Fruit fly (Drosophila melanogaster) whole organism, embryonic: Measurements from ENCODE around the gene CG10254.

Experiments
- ATbp ChIP-seq: fragments of 200-800 bp; sonication (Bioruptor generic); optimal IDR thresholded peaks from 2 replicates; lab custom pipeline; 2017; ENCODE audit warnings: missing biosample characterization, mild to moderate bottlenecking, missing genetic modification characterization, missing genetic modification reagents
- Awh ChIP-seq: fragments of 200-800 bp; sonication (Bioruptor generic); IDR thresholded peaks from 2 replicates; pipeline ENCODE4, ENCODE4 v1.3.6; 2022; ENCODE audit warnings: missing biosample characterization, missing genetic modification characterization
- C15 ChIP-seq: fragments of 200-800 bp; sonication (Bioruptor generic); IDR thresholded peaks from 3 replicates; pipeline ENCODE4 v1.3.6; 2022; ENCODE audit warnings: missing biosample characterization, missing genetic modification characterization
- CG12071 ChIP-seq: fragments of 200-800 bp; sonication (Bioruptor generic); optimal IDR thresholded peaks from 3 replicates; lab custom pipeline; 2018; ENCODE audit warnings: missing biosample characterization, mild to moderate bottlenecking, missing genetic modification characterization
- CG12769 ChIP-seq: fragments of 200-800 bp; sonication (Bioruptor generic); optimal IDR thresholded peaks from 2 replicates; lab custom pipeline; 2019; ENCODE audit warnings: missing biosample characterization, mild to moderate bottlenecking, missing genetic modification characterization, moderate library complexity
- CG14014 ChIP-seq: fragments of 200-800 bp; sonication (Bioruptor generic); IDR thresholded peaks from 2 replicates; pipeline ENCODE4 v1.3.6; 2022; ENCODE audit warnings: missing biosample characterization, missing genetic modification characterization
- CG1529 ChIP-seq: fragments of 200-800 bp; sonication (Bioruptor generic); optimal IDR thresholded peaks from 3 replicates; lab custom pipeline; 2018; ENCODE audit warnings: missing biosample characterization, missing genetic modification characterization
- CG15479 ChIP-seq: fragments of 200-800 bp; sonication (Bioruptor generic); optimal IDR thresholded peaks from 3 replicates; lab custom pipeline; 2019; ENCODE audit warnings: missing biosample characterization, mild to moderate bottlenecking, missing genetic modification characterization, moderate library complexity
- CG15696 ChIP-seq: fragments of 200-800 bp; sonication (Bioruptor generic); optimal IDR thresholded peaks from 2 replicates; lab custom pipeline; 2019; ENCODE audit warnings: missing biosample characterization, mild to moderate bottlenecking, missing genetic modification characterization, moderate library complexity
- CG1647 ChIP-seq: fragments of 200-800 bp; sonication (Bioruptor generic); optimal IDR thresholded peaks from 3 replicates; lab custom pipeline; 2016; ENCODE audit warnings: missing biosample characterization, missing genetic modification characterization
- CG16863 ChIP-seq: fragments of 200-800 bp; sonication (Bioruptor generic); optimal IDR thresholded peaks from 3 replicates; lab custom pipeline; 2016; ENCODE audit warnings: missing biosample characterization, missing genetic modification characterization
- CG42726 ChIP-seq: fragments of 200-800 bp; sonication (Bioruptor generic); IDR thresholded peaks from 2 replicates; pipeline ENCODE4 v1.3.6; 2022; ENCODE audit warnings: missing biosample characterization, missing genetic modification characterization; ENCODE audit not compliant: partially characterized antibody
- CG4424 ChIP-seq: fragments of 200-800 bp; sonication (Bioruptor generic); optimal IDR thresholded peaks from 3 replicates; lab custom pipeline; 2016; ENCODE audit warnings: missing biosample characterization, missing genetic modification characterization
- CG6175 ChIP-seq: fragments of 200-800 bp; sonication (Bioruptor generic); IDR thresholded peaks from 3 replicates; pipeline ENCODE4 v1.3.6; 2022; ENCODE audit warnings: missing biosample characterization, missing genetic modification characterization
- CG6791 ChIP-seq: fragments of 200-800 bp; sonication (Bioruptor generic); IDR thresholded peaks from 3 replicates; pipeline ENCODE4 v1.3.6; 2022; ENCODE audit warnings: missing biosample characterization, missing genetic modification characterization; ENCODE audit not compliant: partially characterized antibody
- CG7357 ChIP-seq: fragments of 200-800 bp; sonication (Bioruptor generic); IDR thresholded peaks from 3 replicates; pipeline ENCODE4 v1.3.6; 2022; ENCODE audit warnings: missing biosample characterization, missing genetic modification characterization
- Deaf1 ChIP-seq: fragments of 200-800 bp; optimal IDR thresholded peaks from 3 replicates; lab custom pipeline; 2019; ENCODE audit warnings: missing biosample characterization, mild to moderate bottlenecking, missing genetic modification characterization, moderate library complexity
- Doc3 ChIP-seq: fragments of 200-800 bp; sonication (Bioruptor generic); IDR thresholded peaks from 3 replicates; pipeline ENCODE4 v1.3.6; 2022; ENCODE audit warnings: missing biosample characterization, missing genetic modification characterization; ENCODE audit not compliant: partially characterized antibody
- ERR ChIP-seq: fragments of 200-800 bp; sonication (Bioruptor generic); optimal IDR thresholded peaks from 2 replicates; lab custom pipeline; 2016; ENCODE audit warnings: missing biosample characterization, missing genetic modification characterization
- Eip74EF ChIP-seq, 2 experiments: fragments of 200-800 bp in 1 of 2; fragments of >200 bp in 1 of 2; sonication (Bioruptor generic) in 1 of 2; optimal IDR thresholded peaks; 2 replicates each; lab custom pipeline; 2017 to 2019; ENCODE audit warnings: missing biosample characterization in 2 of 2, missing genetic modification characterization in 2 of 2, mild to moderate bottlenecking in 1 of 2, moderate library complexity in 1 of 2
- H15 ChIP-seq: fragments of 200-800 bp; sonication (Bioruptor generic); IDR thresholded peaks from 3 replicates; pipeline ENCODE4 v1.3.6; 2022; ENCODE audit warnings: missing biosample characterization, missing genetic modification characterization
- Hr51 ChIP-seq, 2 experiments: fragments of 200-800 bp; sonication (Bioruptor generic); optimal IDR thresholded peaks; 2 replicates in 1 of 2; 3 replicates in 1 of 2; lab custom pipeline; 2016 to 2018; ENCODE audit warnings: missing biosample characterization in 2 of 2, missing genetic modification characterization in 2 of 2, mild to moderate bottlenecking in 1 of 2, moderate library complexity in 1 of 2
- Med ChIP-seq: fragments of 200-800 bp; sonication (Bioruptor generic); peaks from one replicate; lab custom pipeline; 2016; ENCODE audit warnings: missing biosample characterization, missing genetic modification characterization, mild to moderate bottlenecking, inconsistent platforms, moderate library complexity
- Opbp ChIP-seq: fragments of 200-800 bp; sonication (Bioruptor generic); IDR thresholded peaks from 3 replicates; pipeline ENCODE4 v1.3.6; 2022; ENCODE audit warnings: missing biosample characterization, missing genetic modification characterization; ENCODE audit not compliant: partially characterized antibody
- Optix ChIP-seq: fragments of 200-800 bp; sonication (Bioruptor generic); IDR thresholded peaks from 3 replicates; pipeline ENCODE4 v1.3.6; 2022; ENCODE audit warnings: missing biosample characterization, missing genetic modification characterization
- Tbp ChIP-seq: fragments of >200 bp; optimal IDR thresholded peaks from 2 replicates; lab custom pipeline; 2018; ENCODE audit warnings: missing biosample characterization, missing genetic modification characterization
- Xrp1 ChIP-seq: fragments of 200-800 bp; sonication (Bioruptor generic); IDR thresholded peaks from 2 replicates; pipeline ENCODE4 v1.3.6; 2022; ENCODE audit warnings: missing biosample characterization, missing genetic modification characterization
- abd-A ChIP-seq: fragments of 200-800 bp; sonication (Bioruptor generic); optimal IDR thresholded peaks from 3 replicates; lab custom pipeline; 2019; ENCODE audit warnings: missing biosample characterization, mild to moderate bottlenecking, missing genetic modification characterization, moderate library complexity
- caup ChIP-seq: fragments of 200-800 bp; sonication (Bioruptor generic); optimal IDR thresholded peaks from 3 replicates; lab custom pipeline; 2017; ENCODE audit warnings: missing biosample characterization, mild to moderate bottlenecking, missing genetic modification characterization, moderate library complexity; ENCODE audit not compliant: severe bottlenecking
- ci ChIP-seq: fragments of 200-800 bp; sonication (Bioruptor generic); IDR thresholded peaks from 3 replicates; pipeline ENCODE4 v1.3.6; 2022; ENCODE audit warnings: missing biosample characterization, missing genetic modification characterization
- croc ChIP-seq: fragments of 200-800 bp; sonication (Bioruptor generic); conservative IDR thresholded peaks from 3 replicates; pipeline ENCODE4 v1.3.6; 2022; ENCODE audit warnings: missing biosample characterization, missing genetic modification characterization
- cwo ChIP-seq: fragments of 200-800 bp; sonication (Bioruptor generic); optimal IDR thresholded peaks from 3 replicates; lab custom pipeline; 2017; ENCODE audit warnings: missing biosample characterization, missing genetic modification characterization, mild to moderate bottlenecking, moderate library complexity, missing genetic modification reagents
- ewg ChIP-seq: fragments of 200-800 bp; sonication (Bioruptor generic); optimal IDR thresholded peaks from 3 replicates; lab custom pipeline; 2017; ENCODE audit warnings: mild to moderate bottlenecking, missing biosample characterization, missing genetic modification reagents, missing genetic modification characterization
- jigr1 ChIP-seq: fragments of 200-800 bp; sonication (Bioruptor generic); IDR thresholded peaks from 3 replicates; pipeline ENCODE4 v1.3.6; 2022; ENCODE audit warnings: missing biosample characterization, missing genetic modification characterization
- lola ChIP-seq, 3 experiments: fragments of >200 bp in 2 of 3; fragments of 200-800 bp in 1 of 3; sonication (Bioruptor generic) in 1 of 3; optimal IDR thresholded peaks; 2 replicates each; lab custom pipeline; 2017 to 2019; ENCODE audit warnings: missing biosample characterization in 3 of 3, missing genetic modification characterization in 3 of 3, mild to moderate bottlenecking in 1 of 3, moderate library complexity in 1 of 3
- mld ChIP-seq: fragments of 200-800 bp; sonication (Bioruptor generic); IDR thresholded peaks from 3 replicates; pipeline ENCODE4 v1.3.6; 2022; ENCODE audit warnings: missing biosample characterization, missing genetic modification characterization; ENCODE audit not compliant: partially characterized antibody
- oc ChIP-seq: fragments of 200-800 bp; sonication (Bioruptor generic); optimal IDR thresholded peaks from 2 replicates; lab custom pipeline; 2018; ENCODE audit warnings: missing biosample characterization, mild to moderate bottlenecking, missing genetic modification characterization, moderate library complexity
- pb ChIP-seq: fragments of 200-800 bp; sonication (Bioruptor generic); optimal IDR thresholded peaks from 3 replicates; lab custom pipeline; 2016; ENCODE audit warnings: missing biosample characterization, missing genetic modification characterization
- repo ChIP-seq: fragments of 200-800 bp; sonication (Bioruptor generic); optimal IDR thresholded peaks from 2 replicates; lab custom pipeline; 2016; ENCODE audit warnings: missing biosample characterization, missing genetic modification characterization
- slou ChIP-seq: fragments of 200-800 bp; sonication (Bioruptor generic); optimal IDR thresholded peaks from 3 replicates; lab custom pipeline; 2016; ENCODE audit warnings: missing biosample characterization, missing genetic modification characterization
- so ChIP-seq: fragments of 200-800 bp; sonication (Bioruptor generic); IDR thresholded peaks from 3 replicates; pipeline ENCODE4 v1.3.6; 2022; ENCODE audit warnings: missing biosample characterization, missing genetic modification characterization
- tx ChIP-seq: fragments of 200-800 bp; sonication (Bioruptor generic); optimal IDR thresholded peaks from 2 replicates; lab custom pipeline; 2016; ENCODE audit warnings: missing biosample characterization, missing genetic modification characterization
- vnd ChIP-seq: fragments of 200-800 bp; sonication (Bioruptor generic); IDR thresholded peaks from 3 replicates; pipeline ENCODE4 v1.3.6; 2022; ENCODE audit warnings: missing biosample characterization, missing genetic modification characterization; ENCODE audit not compliant: partially characterized antibody
- vvl ChIP-seq: fragments of 200-800 bp; sonication (Bioruptor generic); IDR thresholded peaks from 2 replicates; pipeline ENCODE4 v1.3.6; 2022; ENCODE audit warnings: missing biosample characterization, missing genetic modification characterization

CG10254 gene

DNA sequence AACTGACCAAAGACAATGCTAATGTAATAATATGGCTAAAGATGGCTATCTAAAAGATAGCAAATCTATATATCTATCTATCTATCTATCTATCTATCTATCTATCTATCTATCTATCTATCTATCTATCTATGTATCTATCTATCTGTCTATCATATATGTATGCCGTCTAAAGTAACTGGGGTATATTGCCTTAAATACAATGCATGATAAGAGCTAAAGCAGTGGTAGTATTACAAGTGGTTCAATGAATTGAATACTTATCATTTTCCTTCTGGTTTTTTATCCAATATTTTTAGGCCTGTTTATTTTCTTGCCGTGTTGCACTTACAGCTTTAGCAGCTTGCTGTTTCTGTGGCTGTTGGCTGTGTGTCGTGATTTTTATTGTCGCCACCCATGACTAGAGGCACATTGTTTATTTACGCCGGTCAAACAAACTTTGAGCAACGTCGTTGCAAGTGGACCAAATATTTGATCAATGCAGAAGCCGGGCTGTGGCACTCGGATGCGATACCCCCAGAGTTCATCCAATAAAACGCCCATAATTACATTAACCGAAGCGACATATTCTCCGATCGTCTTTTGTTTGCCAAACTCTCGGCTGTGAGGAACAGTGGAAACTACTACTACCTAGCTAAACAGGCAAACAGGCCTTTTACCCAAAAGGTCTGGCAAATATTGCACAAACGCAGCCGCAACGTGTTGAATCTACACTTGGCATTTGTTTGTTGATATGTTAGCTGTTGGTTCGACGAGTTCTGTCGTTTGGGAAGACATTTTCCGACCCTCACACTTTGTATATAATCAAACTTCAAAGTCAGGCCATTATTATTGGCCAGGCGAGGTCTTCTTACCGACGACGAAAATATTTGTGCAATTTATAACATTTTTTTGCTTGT lies 43.1 kb upstream of the CG10254 start (continued):
- TF ChIP-seq Optix (GFP tag; lab: Robert Waterston, UW) = 0 out of 3 replicates have a peak, but pooled peaks have one; percentile 29
- no peak for TF ChIP-seq Deaf1
- TF ChIP-seq CG15696 = peak; percentile 45
- TF ChIP-seq slou = no peak
- TF ChIP-seq, all 482 proteins: peak for 16

DNA sequence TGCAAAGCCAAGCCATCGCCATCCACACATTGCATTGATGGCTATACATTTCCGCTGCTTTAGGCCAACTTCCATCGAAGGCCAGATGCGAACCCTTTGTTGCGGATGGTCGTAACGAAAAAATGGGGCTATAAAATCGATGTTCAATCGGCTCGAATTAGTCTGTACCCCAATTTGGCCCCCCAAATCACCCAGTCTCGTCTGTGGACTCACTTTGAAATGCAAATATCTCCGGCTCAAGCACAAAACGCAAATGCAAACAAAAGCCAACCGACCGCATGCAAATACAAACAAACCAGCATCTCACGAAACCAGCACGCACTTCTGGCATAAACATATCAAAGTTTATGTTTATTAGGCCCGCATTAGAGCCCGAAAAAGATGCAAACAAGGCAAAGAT lies 41.6 kb upstream of the CG10254 start:
- TF ChIP-seq lola (GFP tag; optimal IDR thresholded peaks at IDR 0.05; lab: Kevin White, UChicago) (no peak), pb (GFP tag; lab: Kevin White, UChicago) (peak; percentile 7), CG1529 (GFP tag; lab: Kevin White, UChicago) (no peak), so (GFP tag; lab: Robert Waterston, UW) (0 out of 3 replicates have a peak, but pooled peaks have one; percentile 21), vvl (GFP tag; lab: Robert Waterston, UW) (peak; percentile 62; the same call in 1 of the 2 replicates), oc (peak; percentile 17), caup (GFP tag; lab: Kevin White, UChicago) (no peak), croc (no peak), H15 (GFP tag; lab: Robert Waterston, UW) (peak; percentile 42; the same call in 1 of the 3 replicates), Awh (GFP tag; lab: Robert Waterston, UW) (peak; percentile 58; the same call in 1 of the 2 replicates), CG12769 (tag; lab: Kevin White, UChicago) (peak; percentile 59), ATbp (GFP tag; lab: Kevin White, UChicago) (peak; percentile 42), Xrp1 (GFP tag; lab: Robert Waterston, UW) (0 out of 2 replicates have a peak, but pooled peaks have one; percentile 16), ERR (GFP tag; lab: Kevin White, UChicago) (no peak), Med (GFP tag; lab: Kevin White, UChicago) (peak; percentile 65), CG16863 (no peak), jigr1 (GFP tag; lab: Robert Waterston, UW) (no peak), mld (GFP tag; lab: Robert Waterston, UW) (no peak), CG12071 (GFP tag; lab: Kevin White, UChicago) (peak; percentile 14), Eip74EF (GFP tag; optimal IDR thresholded peaks at IDR 0.05; lab: Kevin White, UChicago) (peak in 1 of 2 experiments; percentile 16), abd-A (peak; percentile 62), ci (peak; percentile 54; the same call in 1 of the 3 replicates)

DNA sequence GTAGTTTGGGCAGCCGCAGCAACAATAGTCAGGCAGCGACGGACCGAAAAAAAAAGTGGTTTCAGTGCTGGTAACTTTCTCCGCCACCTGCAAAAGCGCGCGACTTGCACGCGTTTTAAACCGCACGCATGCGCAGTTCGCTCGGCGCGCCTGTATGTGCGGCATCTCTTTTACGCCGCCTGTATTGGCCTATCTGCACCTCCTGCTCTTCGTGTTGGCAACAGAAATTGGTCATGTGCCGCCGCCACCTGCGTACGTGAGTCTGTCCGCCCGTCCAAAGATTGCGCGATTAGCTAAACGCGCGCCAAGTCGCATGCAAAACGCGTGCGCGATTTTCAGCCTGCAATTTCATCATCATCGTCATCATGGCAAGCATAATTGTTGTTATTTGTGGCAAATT lies 40.9 kb upstream of the CG10254 start:
- TF ChIP-seq tx (GFP tag; lab: Kevin White, UChicago) (no peak), vnd (no peak), Hr51 (GFP tag; optimal IDR thresholded peaks at IDR 0.05; lab: Kevin White, UChicago) (no peak), CG7357 (GFP tag; lab: Robert Waterston, UW) (no peak), Doc3 (GFP tag; lab: Robert Waterston, UW) (no peak), CG42726 (GFP tag; lab: Robert Waterston, UW) (peak; percentile 33; the same call in 1 of the 2 replicates), CG4424 (GFP tag; lab: Kevin White, UChicago) (no peak), CG15479 (GFP tag; lab: Kevin White, UChicago) (peak; percentile 46), Tbp (GFP tag; lab: Kevin White, UChicago) (peak; percentile 21), repo (GFP tag; lab: Kevin White, UChicago) (no peak), Opbp (GFP tag; lab: Robert Waterston, UW) (peak; percentile 36; the same call in 1 of the 3 replicates), C15 (GFP tag; lab: Robert Waterston, UW) (no peak), CG6175 (GFP tag; lab: Robert Waterston, UW) (0 out of 3 replicates have a peak, but pooled peaks have one; percentile 27), ewg (GFP tag; lab: Kevin White, UChicago) (peak; percentile 18), CG1647 (no peak), ci (0 out of 3 replicates have a peak, but pooled peaks have one; percentile 10), CG6791 (GFP tag; lab: Robert Waterston, UW) (0 out of 3 replicates have a peak, but pooled peaks have one; percentile 21), lola (GFP tag; optimal IDR thresholded peaks at IDR 0.05; lab: Kevin White, UChicago) (no peak), CG14014 (GFP tag; lab: Robert Waterston, UW) (no peak), cwo (GFP tag; lab: Kevin White, UChicago) (peak; percentile 4), Med (GFP tag; lab: Kevin White, UChicago) (peak; percentile 46)
